Fruit fly (Drosophila melanogaster): ENCODE data around the gene CG7573.

DNA sequence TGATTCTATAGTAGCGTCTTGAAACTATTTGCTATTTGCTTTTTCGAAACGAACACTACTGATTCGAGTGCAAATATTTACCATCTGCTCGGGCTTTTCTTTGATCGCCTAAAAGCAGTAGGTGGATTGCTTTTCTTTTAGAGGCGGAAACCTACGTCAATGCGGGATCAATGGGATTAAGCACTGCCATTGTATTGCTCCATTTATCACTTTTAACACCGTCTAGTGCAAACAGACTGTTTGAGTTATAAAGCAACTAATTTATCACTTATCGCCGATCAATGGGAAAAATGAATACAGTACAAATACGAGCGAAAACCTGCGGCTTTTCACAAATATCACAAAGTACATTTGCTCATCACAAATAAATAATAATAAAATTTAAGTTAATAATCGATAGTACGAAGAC is 24.9 kb upstream of the CG7573 start:
- TF ChIP-seq Bteb2 (GFP tag; optimal IDR thresholded peaks at IDR 0.05) (no peak), Asciz (GFP tag; optimal IDR thresholded peaks at IDR 0.05) (no peak), tap (tag; optimal IDR thresholded peaks at IDR 0.05) (no peak), bbx (GFP tag; IDR thresholded peaks at IDR 0.05; ENCODE audit: partially characterized antibody) (no peak), CG17385 (GFP tag; optimal IDR thresholded peaks at IDR 0.05) (no peak)

Data from whole organism, embryonic.